Worm (Caenorhabditis elegans) whole organism, L3 larva: Measurements from ENCODE around the gene fli-1.

Experiments
- ceh-16 ChIP-seq: sonication (generic microtip); optimal IDR thresholded peaks from 2 replicates; lab custom pipeline; 2017; ENCODE audit warnings: missing biosample characterization, missing genetic modification characterization
- elt-1 ChIP-seq: fragments of 150-350 bp; optimal IDR thresholded peaks from 2 replicates; lab custom pipeline; 2014; ENCODE audit warnings: missing biosample characterization, missing genetic modification characterization
- nhr-77 ChIP-seq: fragments of 150-350 bp; optimal IDR thresholded peaks from 2 replicates; lab custom pipeline; 2014; ENCODE audit warnings: missing biosample characterization, missing genetic modification characterization

DNA sequence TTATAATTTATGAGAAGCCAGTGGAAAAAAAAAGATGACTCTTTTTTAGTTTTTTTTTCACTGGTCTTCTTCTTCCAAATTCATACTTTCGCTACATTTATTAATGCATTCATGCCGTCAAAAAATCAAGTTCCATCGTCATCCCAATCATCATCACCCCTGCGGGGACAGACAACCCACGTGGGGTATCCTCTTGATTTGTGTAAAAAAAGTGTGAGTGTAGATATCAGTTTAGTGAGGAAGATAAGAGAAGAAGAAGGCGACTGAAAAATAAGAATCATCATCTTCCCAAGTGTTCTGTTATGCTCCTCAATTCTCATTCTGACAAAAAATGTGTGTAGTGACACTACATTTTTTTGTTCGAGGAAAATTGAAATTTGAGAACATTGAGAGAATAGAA, 48.4 kb upstream of the fli-1 start:
- no peak for TF ChIP-seq nhr-77
- no peak for TF ChIP-seq ceh-16 (tag; lab: Kevin White, UChicago)
- no peak for TF ChIP-seq elt-1 (tag; lab: Kevin White, UChicago)
